Fruit fly (Drosophila melanogaster) whole organism, wandering third instar larva: Measurements from ENCODE around the gene Rcd4.
A peak's percentile ranks its signal among the peaks of the same experiment; 100 is the strongest.

Experiments
- Abd-B ChIP-seq: fragments of >200 bp; optimal IDR thresholded peaks from 2 replicates; lab custom pipeline; 2017; ENCODE audit warnings: missing biosample characterization, missing genetic modification characterization
- CG32264 ChIP-seq: fragments of 200-800 bp; sonication (Bioruptor generic); optimal IDR thresholded peaks from 2 replicates; lab custom pipeline; 2016; ENCODE audit warnings: missing biosample characterization, missing genetic modification characterization
- CG9705 ChIP-seq: fragments of 200-800 bp; sonication (Bioruptor generic); optimal IDR thresholded peaks from 2 replicates; lab custom pipeline; 2018; ENCODE audit warnings: missing biosample characterization, mild to moderate bottlenecking, missing genetic modification characterization
- CrebA ChIP-seq: fragments of 200-800 bp; sonication (Bioruptor generic); optimal IDR thresholded peaks from 2 replicates; lab custom pipeline; 2016; ENCODE audit warnings: missing biosample characterization, mild to moderate bottlenecking, missing genetic modification characterization, borderline replicate concordance
- Dfd ChIP-seq: fragments of >200 bp; optimal IDR thresholded peaks from 2 replicates; lab custom pipeline; 2017; ENCODE audit warnings: missing biosample characterization, missing genetic modification characterization
- Dif ChIP-seq: fragments of 200-275, 200-300 bp; sonication (Bioruptor generic); optimal IDR thresholded peaks from 2 replicates; lab custom pipeline; 2018; ENCODE audit warnings: missing biosample characterization, missing genetic modification characterization; ENCODE audit not compliant: partially characterized antibody
- GATAd ChIP-seq: sonication (Bioruptor generic); optimal IDR thresholded peaks from 2 replicates; lab custom pipeline; 2016; ENCODE audit warnings: missing biosample characterization, missing genetic modification characterization
- HLH106 ChIP-seq: fragments of 200-800 bp; optimal IDR thresholded peaks from 3 replicates; lab custom pipeline; 2019; ENCODE audit warnings: missing biosample characterization, mild to moderate bottlenecking, missing genetic modification characterization, moderate library complexity
- Hnf4 ChIP-seq: fragments of 200-800 bp; sonication (Bioruptor generic); optimal IDR thresholded peaks from 2 replicates; lab custom pipeline; 2016; ENCODE audit warnings: missing biosample characterization, mild to moderate bottlenecking, missing genetic modification characterization
- Hr78 ChIP-seq: fragments of >200 bp; optimal IDR thresholded peaks from 2 replicates; lab custom pipeline; 2017; ENCODE audit warnings: missing biosample characterization, missing genetic modification characterization
- Hr83 ChIP-seq: fragments of 200-300 bp; sonication (Bioruptor generic); optimal IDR thresholded peaks from 2 replicates; lab custom pipeline; 2016; ENCODE audit warnings: missing biosample characterization, mild to moderate bottlenecking, missing genetic modification characterization, moderate library complexity; ENCODE audit not compliant: poor library complexity, severe bottlenecking
- Jra ChIP-seq: sonication (Bioruptor generic); optimal IDR thresholded peaks from 2 replicates; lab custom pipeline; 2016; ENCODE audit warnings: missing biosample characterization, missing genetic modification characterization
- Mio ChIP-seq: sonication (Bioruptor generic); optimal IDR thresholded peaks from 2 replicates; lab custom pipeline; 2016; ENCODE audit warnings: missing biosample characterization, missing genetic modification characterization
- Myc ChIP-seq: fragments of >200 bp; optimal IDR thresholded peaks from 2 replicates; lab custom pipeline; 2017
- N ChIP-seq: fragments of >200 bp; optimal IDR thresholded peaks from 2 replicates; lab custom pipeline; 2018; ENCODE audit warnings: missing biosample characterization, missing external identifiers, missing genetic modification characterization
- OdsH ChIP-seq: fragments of 200-800 bp; sonication (Bioruptor generic); optimal IDR thresholded peaks from 2 replicates; lab custom pipeline; 2016; ENCODE audit warnings: missing biosample characterization, mild to moderate bottlenecking, missing genetic modification characterization
- Rel ChIP-seq, 2 experiments: fragments of 200-800 bp; sonication (Bioruptor generic) in 1 of 2; optimal IDR thresholded peaks; 2 replicates in 1 of 2; 3 replicates in 1 of 2; lab custom pipeline; 2016 to 2019; ENCODE audit warnings: mild to moderate bottlenecking in 2 of 2, missing biosample characterization in 2 of 2, missing genetic modification characterization in 2 of 2, moderate library complexity in 1 of 2
- Sp1 ChIP-seq: fragments of 200-800 bp; sonication (Bioruptor generic); optimal IDR thresholded peaks from 3 replicates; lab custom pipeline; 2019; ENCODE audit warnings: missing biosample characterization, mild to moderate bottlenecking, missing genetic modification characterization, moderate library complexity
- Vsx2 ChIP-seq: fragments of 200-300, 225-300 bp; sonication (Bioruptor generic); optimal IDR thresholded peaks from 2 replicates; lab custom pipeline; 2018; ENCODE audit warnings: missing biosample characterization, missing genetic modification characterization; ENCODE audit not compliant: partially characterized antibody
- br ChIP-seq: fragments of 200-800 bp; sonication (Bioruptor generic); optimal IDR thresholded peaks from 2 replicates; lab custom pipeline; 2016; ENCODE audit warnings: missing biosample characterization, missing genetic modification characterization
- brk ChIP-seq: fragments of 200-800 bp; sonication (Bioruptor generic); optimal IDR thresholded peaks from 2 replicates; lab custom pipeline; 2016; ENCODE audit warnings: missing biosample characterization, mild to moderate bottlenecking, missing genetic modification characterization
- dl ChIP-seq, 2 experiments: fragments of 175-275, 200-275 bp in 1 of 2; fragments of 200-275 bp in 1 of 2; sonication (Bioruptor generic); optimal IDR thresholded peaks; lab custom pipeline; 2018; ENCODE audit warnings: mild to moderate bottlenecking in 2 of 2, missing biosample characterization in 2 of 2, missing genetic modification characterization in 2 of 2, moderate library complexity in 2 of 2; ENCODE audit not compliant: partially characterized antibody in 2 of 2, insufficient read depth in 1 of 2
- dmrt93B ChIP-seq: fragments of 200-800 bp; sonication (Bioruptor generic); optimal IDR thresholded peaks from 2 replicates; lab custom pipeline; 2018; ENCODE audit warnings: missing biosample characterization, mild to moderate bottlenecking, missing genetic modification characterization
- dsf ChIP-seq: sonication (Bioruptor generic); optimal IDR thresholded peaks from 2 replicates; lab custom pipeline; 2016; ENCODE audit warnings: missing biosample characterization, missing genetic modification characterization, borderline replicate concordance
- ey ChIP-seq: fragments of 200-800 bp; sonication (Bioruptor generic); optimal IDR thresholded peaks from 2 replicates; lab custom pipeline; 2016; ENCODE audit warnings: missing biosample characterization, missing genetic modification characterization
- foxo ChIP-seq, 2 experiments: fragments of 200-800 bp; sonication (Bioruptor generic); optimal IDR thresholded peaks; 2 replicates in 1 of 2; 3 replicates in 1 of 2; lab custom pipeline; 2016 to 2017; ENCODE audit warnings: missing biosample characterization in 2 of 2, missing genetic modification characterization in 2 of 2
- fru ChIP-seq: fragments of 200-800 bp; sonication (Bioruptor generic); optimal IDR thresholded peaks from 3 replicates; lab custom pipeline; 2016; ENCODE audit warnings: missing biosample characterization, mild to moderate bottlenecking, missing genetic modification characterization
- h ChIP-seq: fragments of 200-800 bp; sonication (Bioruptor generic); optimal IDR thresholded peaks from 3 replicates; lab custom pipeline; 2016; ENCODE audit warnings: missing biosample characterization, mild to moderate bottlenecking, missing genetic modification characterization
- jim ChIP-seq: fragments of 175-275, 200-325 bp; sonication (Bioruptor generic); optimal IDR thresholded peaks from 2 replicates; lab custom pipeline; 2016; ENCODE audit warnings: missing biosample characterization, mild to moderate bottlenecking, missing genetic modification characterization
- lola ChIP-seq: fragments of >200 bp; optimal IDR thresholded peaks from 2 replicates; lab custom pipeline; 2017; ENCODE audit warnings: missing biosample characterization, missing genetic modification characterization
- pan ChIP-seq: fragments of >200 bp; optimal IDR thresholded peaks from 2 replicates; lab custom pipeline; 2017
- psq ChIP-seq: fragments of 200-800 bp; sonication (Bioruptor generic); optimal IDR thresholded peaks from 3 replicates; lab custom pipeline; 2017; ENCODE audit warnings: missing biosample characterization, mild to moderate bottlenecking, missing genetic modification characterization, moderate library complexity
- rgr ChIP-seq: fragments of 200-800 bp; sonication (Bioruptor generic); optimal IDR thresholded peaks from 3 replicates; lab custom pipeline; 2016; ENCODE audit warnings: missing biosample characterization, mild to moderate bottlenecking, missing genetic modification characterization
- sage ChIP-seq: fragments of 200-800 bp; sonication (Bioruptor generic); optimal IDR thresholded peaks from 2 replicates; lab custom pipeline; 2016; ENCODE audit warnings: missing biosample characterization, mild to moderate bottlenecking, missing genetic modification characterization
- sv ChIP-seq: fragments of 200-800 bp; sonication (Bioruptor generic); optimal IDR thresholded peaks from 3 replicates; lab custom pipeline; 2016; ENCODE audit warnings: missing biosample characterization, missing genetic modification characterization
- tai ChIP-seq: sonication (Bioruptor generic); optimal IDR thresholded peaks from 2 replicates; lab custom pipeline; 2016; ENCODE audit warnings: missing biosample characterization, missing genetic modification characterization
- usp ChIP-seq: fragments of >200 bp; optimal IDR thresholded peaks from 2 replicates; lab custom pipeline; 2017; ENCODE audit warnings: missing biosample characterization, missing genetic modification characterization
- woc ChIP-seq: sonication (Bioruptor generic); optimal IDR thresholded peaks from 2 replicates; lab custom pipeline; 2016; ENCODE audit warnings: missing biosample characterization, mild to moderate bottlenecking, missing genetic modification characterization

The Rcd4 gene

DNA sequence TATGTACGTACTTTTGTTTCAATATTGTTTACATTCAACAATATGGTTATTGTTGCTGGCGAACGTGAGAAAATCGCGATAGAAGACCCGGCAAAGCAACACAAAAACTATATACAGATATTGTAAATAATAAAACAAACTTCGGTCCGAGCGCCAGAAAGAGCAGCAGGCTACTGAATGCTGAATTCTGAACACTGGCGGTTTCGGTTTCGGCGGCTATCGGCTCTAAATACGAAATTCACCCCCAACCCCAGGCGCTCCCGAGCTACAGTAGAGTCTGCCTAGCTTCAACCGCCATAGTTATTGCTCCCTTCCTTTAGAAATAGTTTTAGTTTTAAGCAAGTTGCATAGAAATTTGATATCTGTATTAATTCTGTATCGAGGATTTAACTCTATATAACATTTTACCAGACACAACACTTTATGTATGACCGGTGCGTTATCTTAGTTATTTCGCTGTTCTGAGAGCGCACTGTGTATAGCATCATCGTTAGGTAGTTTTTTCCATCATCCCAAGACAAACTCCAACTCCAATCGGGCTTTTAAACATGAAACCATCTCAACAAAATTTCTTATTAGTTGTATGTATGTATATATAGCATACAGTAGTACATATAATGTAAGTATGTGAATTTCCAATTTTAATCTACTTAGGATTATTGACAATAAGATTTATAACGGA, 20.2 kb upstream of the Rcd4 start, which contains the start of gene CG7627:
Gene CG7627 (minus strand): TSS at position 197 of the 682 bp plus-strand sequence.
- no peak for TF ChIP-seq Rel (GFP tag; optimal IDR thresholded peaks at IDR 0.05; lab: Kevin White, UChicago)
- peak; percentile 41 for TF ChIP-seq Rel (tag; optimal IDR thresholded peaks at IDR 0.05; lab: Kevin White, UChicago)
- peak; percentile 33 for TF ChIP-seq Dif (GFP tag; lab: Kevin White, UChicago)
- TF ChIP-seq ey (GFP tag; lab: Kevin White, UChicago): peak; percentile 90
- peak; percentile 86 for TF ChIP-seq rgr (GFP tag; lab: Kevin White, UChicago)
- peak; percentile 85 for TF ChIP-seq br
- peak; percentile 62 for TF ChIP-seq CG32264
- TF ChIP-seq sage: peak; percentile 48
- TF ChIP-seq brk (GFP tag; lab: Kevin White, UChicago): peak; percentile 72
- TF ChIP-seq Sp1 (GFP tag; lab: Kevin White, UChicago): peak; percentile 74
- no peak for TF ChIP-seq Myc (lab: Kevin White, UChicago)
- TF ChIP-seq woc (GFP tag; lab: Kevin White, UChicago): peak; percentile 93
- no peak for TF ChIP-seq CrebA (GFP tag; lab: Kevin White, UChicago)
- peak; percentile 63 for TF ChIP-seq tai (GFP tag; lab: Kevin White, UChicago)
- TF ChIP-seq Vsx2 (GFP tag; lab: Kevin White, UChicago): peak; percentile 49
- TF ChIP-seq Jra (GFP tag; lab: Kevin White, UChicago): peak; percentile 83
- no peak for TF ChIP-seq Abd-B (GFP tag; lab: Kevin White, UChicago)
- TF ChIP-seq Dfd (GFP tag; lab: Kevin White, UChicago): no peak
- peak; percentile 89 for TF ChIP-seq fru (GFP tag; lab: Kevin White, UChicago)
- TF ChIP-seq foxo (GFP tag; optimal IDR thresholded peaks at IDR 0.05; lab: Kevin White, UChicago): peak in 1 of 2 experiments; percentile 90
- no peak for TF ChIP-seq dl (GFP tag; optimal IDR thresholded peaks at IDR 0.05; lab: Kevin White, UChicago; ENCODE audit: insufficient read depth in 1 of 2, partially characterized antibody in 2 of 2)
- no peak for TF ChIP-seq N (GFP tag; lab: Kevin White, UChicago)
- peak; percentile 89 for TF ChIP-seq h (GFP tag; lab: Kevin White, UChicago)
- no peak for TF ChIP-seq dsf (GFP tag; lab: Kevin White, UChicago)
- no peak for TF ChIP-seq usp (GFP tag; lab: Kevin White, UChicago)
- no peak for TF ChIP-seq Mio (GFP tag; lab: Kevin White, UChicago)
- no peak for TF ChIP-seq Hr78 (GFP tag; lab: Kevin White, UChicago)
- TF ChIP-seq pan: no peak
- TF ChIP-seq OdsH (GFP tag; lab: Kevin White, UChicago): peak; percentile 91
- peak; percentile 80 for TF ChIP-seq HLH106 (tag; lab: Kevin White, UChicago)
- peak; percentile 53 for TF ChIP-seq CG9705
- TF ChIP-seq jim (GFP tag; lab: Kevin White, UChicago): no peak
- TF ChIP-seq dmrt93B (GFP tag; lab: Kevin White, UChicago): peak; percentile 66
- TF ChIP-seq lola: no peak
- TF ChIP-seq psq (GFP tag; lab: Kevin White, UChicago): peak; percentile 82
- peak; percentile 49 for TF ChIP-seq Hr83 (GFP tag; lab: Kevin White, UChicago)
- TF ChIP-seq GATAd (GFP tag; lab: Kevin White, UChicago): no peak
- TF ChIP-seq sv (GFP tag; lab: Kevin White, UChicago): peak; percentile 66
- TF ChIP-seq Hnf4: peak; percentile 86

dm6 chr2L:8362955-8363285, 19.7 kb upstream of the Rcd4 start:
- TF ChIP-seq Myc (lab: Kevin White, UChicago): no peak
- TF ChIP-seq Dfd (GFP tag; lab: Kevin White, UChicago): no peak
- no peak for TF ChIP-seq CG9705
- TF ChIP-seq br: no peak
- no peak for TF ChIP-seq dmrt93B (GFP tag; lab: Kevin White, UChicago)
- TF ChIP-seq Abd-B (GFP tag; lab: Kevin White, UChicago): no peak
- no peak for TF ChIP-seq psq (GFP tag; lab: Kevin White, UChicago)
- no peak for TF ChIP-seq dl (GFP tag; optimal IDR thresholded peaks at IDR 0.05; lab: Kevin White, UChicago; ENCODE audit: insufficient read depth in 1 of 2, partially characterized antibody in 2 of 2)
- TF ChIP-seq Vsx2 (GFP tag; lab: Kevin White, UChicago): no peak
- TF ChIP-seq tai (GFP tag; lab: Kevin White, UChicago): no peak
- no peak for TF ChIP-seq GATAd (GFP tag; lab: Kevin White, UChicago)
- no peak for TF ChIP-seq brk (GFP tag; lab: Kevin White, UChicago)
- TF ChIP-seq jim (GFP tag; lab: Kevin White, UChicago): no peak
- no peak for TF ChIP-seq Hr78 (GFP tag; lab: Kevin White, UChicago)
- no peak for TF ChIP-seq Hnf4
- TF ChIP-seq, all 38 proteins: peak for 0
